Fruit fly (Drosophila melanogaster): ENCODE data around the gene CG14260.

CG14260 gene

DNA sequence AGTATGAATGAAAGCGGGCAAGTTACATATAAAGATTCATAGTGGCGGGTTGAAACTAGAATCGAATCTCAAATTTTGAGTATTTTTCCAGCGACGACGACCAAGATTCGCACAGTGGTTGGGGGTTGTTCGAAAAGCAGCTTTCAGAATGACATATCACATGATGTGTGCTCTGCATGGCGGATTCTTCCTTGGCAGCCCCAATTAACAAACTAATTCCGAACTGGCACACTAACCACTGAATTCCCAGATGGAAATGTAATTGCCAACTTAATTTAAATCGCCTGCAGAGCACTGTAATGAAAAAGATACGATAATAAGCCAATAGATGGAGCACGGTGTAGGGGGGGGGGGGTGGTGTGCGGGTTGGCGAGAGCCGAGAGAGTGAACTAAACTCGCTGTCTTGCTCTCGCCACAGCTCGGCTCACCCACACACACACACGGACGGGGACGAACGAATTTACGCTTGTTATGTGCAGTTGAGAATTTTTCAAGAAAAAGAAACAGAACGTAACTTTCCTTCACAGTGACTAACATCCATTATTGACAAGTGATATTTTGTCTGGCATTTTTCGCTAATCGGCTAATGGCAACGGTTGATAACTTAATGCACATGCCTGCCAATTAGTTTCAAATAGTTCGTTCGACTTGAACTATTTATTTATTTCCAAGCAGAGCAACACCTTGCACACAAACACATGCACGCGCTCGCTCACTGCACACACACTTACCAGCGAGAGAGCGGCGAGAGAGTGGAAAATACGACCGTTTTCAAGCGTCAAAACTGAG lies 16.0 kb downstream of the CG14260 start (continued):
- TF ChIP-seq CG18262 (tag; optimal IDR thresholded peaks at IDR 0.05) (peak; percentile 93), CG7928 (GFP tag; optimal IDR thresholded peaks at IDR 0.05) (peak; percentile 77), MTF-1 (GFP tag; optimal IDR thresholded peaks at IDR 0.05; ENCODE audit: borderline replicate concordance) (peak; percentile 92), p53 (GFP tag; optimal IDR thresholded peaks at IDR 0.05) (peak; percentile 86), Lpt (GFP tag; optimal IDR thresholded peaks at IDR 0.05) (no peak), CG4404 (GFP tag; IDR thresholded peaks at IDR 0.05) (peak; percentile 85), Kr (GFP tag; optimal IDR thresholded peaks at IDR 0.05) (no peak), Drgx (GFP tag; IDR thresholded peaks at IDR 0.05) (peak; percentile 98), HLHmδ (GFP tag; optimal IDR thresholded peaks at IDR 0.05) (peak; percentile 8), sens (GFP tag) (peak; percentile 98), run (tag; optimal IDR thresholded peaks at IDR 0.05) (peak; percentile 89), Hr39 (optimal IDR thresholded peaks at IDR 0.05) (no peak), odd (GFP tag; optimal IDR thresholded peaks at IDR 0.05) (peak; percentile 93), Sry-β (GFP tag; optimal IDR thresholded peaks at IDR 0.05) (peak; percentile 13), pnt (GFP tag; optimal IDR thresholded peaks at IDR 0.05) (peak; percentile 93), wek (GFP tag; optimal IDR thresholded peaks at IDR 0.05) (peak; percentile 86), Lim3 (GFP tag; IDR thresholded peaks at IDR 0.05) (peak; percentile 86), D19B (GFP tag; optimal IDR thresholded peaks at IDR 0.05) (peak; percentile 92), CG4854 (GFP tag; optimal IDR thresholded peaks at IDR 0.05) (peak; percentile 91), caup (GFP tag; optimal IDR thresholded peaks at IDR 0.05; ENCODE audit: severe bottlenecking) (peak; percentile 97), sob (GFP tag; IDR thresholded peaks at IDR 0.05) (peak; percentile 94), fd102C (GFP tag; optimal IDR thresholded peaks at IDR 0.05) (peak; percentile 31), twi (tag; optimal IDR thresholded peaks at IDR 0.05) (peak; percentile 67), CG4282 (GFP tag; optimal IDR thresholded peaks at IDR 0.05) (peak; percentile 92), CG17359 (tag; optimal IDR thresholded peaks at IDR 0.05) (peak; percentile 96), tgo (GFP tag; IDR thresholded peaks at IDR 0.05) (peak; percentile 97), Spps (tag; optimal IDR thresholded peaks at IDR 0.05) (peak; percentile 77), Max (GFP tag; optimal IDR thresholded peaks at IDR 0.05) (peak; percentile 89), gfzf (GFP tag; optimal IDR thresholded peaks at IDR 0.05) (no peak), CG12155 (GFP tag; optimal IDR thresholded peaks at IDR 0.05) (peak; percentile 98), CG17328 (GFP tag; IDR thresholded peaks at IDR 0.05) (peak; percentile 97), CG1647 (GFP tag; optimal IDR thresholded peaks at IDR 0.05) (peak; percentile 93), aop (GFP tag; IDR thresholded peaks at IDR 0.05) (peak; percentile 91), CG17568 (GFP tag; optimal IDR thresholded peaks at IDR 0.05) (peak; percentile 90), CG17186 (GFP tag; optimal IDR thresholded peaks at IDR 0.05) (peak; percentile 83), CG9932 (GFP tag; IDR thresholded peaks at IDR 0.05) (peak; percentile 97), CG3726 (GFP tag; IDR thresholded peaks at IDR 0.05) (peak; percentile 96), CG2202 (tag; optimal IDR thresholded peaks at IDR 0.05) (peak; percentile 81), ase (GFP tag; IDR thresholded peaks at IDR 0.05) (peak; percentile 96), abd-A (tag; optimal IDR thresholded peaks at IDR 0.05) (peak; percentile 88), CG2889 (GFP tag; IDR thresholded peaks at IDR 0.05) (peak; percentile 97), gsb-n (tag; optimal IDR thresholded peaks at IDR 0.05) (peak; percentile 92), bowl (GFP tag; IDR thresholded peaks at IDR 0.05) (peak; percentile 94), Trl (optimal IDR thresholded peaks at IDR 0.05) (peak; percentile 78 to 92), Trl (GFP tag; optimal IDR thresholded peaks at IDR 0.05) (peak; percentile 94), ems (GFP tag; optimal IDR thresholded peaks at IDR 0.05) (peak; percentile 92), CG14965 (GFP tag; optimal IDR thresholded peaks at IDR 0.05; ENCODE audit: borderline replicate concordance) (peak; percentile 68), bcd (GFP tag; optimal IDR thresholded peaks at IDR 0.05) (peak; percentile 96), trh (GFP tag; optimal IDR thresholded peaks at IDR 0.05) (peak; percentile 81), grau (tag; optimal IDR thresholded peaks at IDR 0.05) (peak; percentile 94)
